Fruit fly (Drosophila melanogaster) whole organism: Measurements from ENCODE around the gene Tmx3.

Experiments used
- CG8478 ChIP-seq: fragments of >200 bp; optimal IDR thresholded peaks from 2 replicates; lab custom pipeline; 2018; ENCODE audit warnings: inconsistent platforms
- Dll ChIP-seq: fragments of >200 bp; optimal IDR thresholded peaks from 2 replicates; lab custom pipeline; 2017
- EcR ChIP-seq, 2 experiments: fragments of >200 bp; optimal IDR thresholded peaks; 2 replicates each; lab custom pipeline; 2017; ENCODE audit warnings: missing biosample characterization in 2 of 2, missing genetic modification characterization in 2 of 2, missing genetic modification reagents in 2 of 2
- pan ChIP-seq: fragments of >200 bp; optimal IDR thresholded peaks from 2 replicates; lab custom pipeline; 2017
- psq ChIP-seq: fragments of >200 bp; optimal IDR thresholded peaks from 2 replicates; lab custom pipeline; 2017
- usp ChIP-seq: fragments of >200 bp; optimal IDR thresholded peaks from 2 replicates; lab custom pipeline; 2017; ENCODE audit warnings: missing biosample characterization, missing genetic modification characterization, mixed read lengths

dm6 chr3L:16198920-16199319 lies 30.0 kb upstream of the Tmx3 start, which contains the start of gene CG33688:
- no peak for TF ChIP-seq psq
- TF ChIP-seq usp (GFP tag; lab: Kevin White, UChicago), result no peak
- TF ChIP-seq CG8478, result no peak
- TF ChIP-seq Dll (lab: Kevin White, UChicago), result no peak
- TF ChIP-seq EcR (GFP tag; optimal IDR thresholded peaks at IDR 0.05; lab: Kevin White, UChicago), result no peak
- TF ChIP-seq pan (lab: Kevin White, UChicago), result no peak
